Fruit fly (Drosophila melanogaster): ENCODE data around the gene CG42780.

DNA sequence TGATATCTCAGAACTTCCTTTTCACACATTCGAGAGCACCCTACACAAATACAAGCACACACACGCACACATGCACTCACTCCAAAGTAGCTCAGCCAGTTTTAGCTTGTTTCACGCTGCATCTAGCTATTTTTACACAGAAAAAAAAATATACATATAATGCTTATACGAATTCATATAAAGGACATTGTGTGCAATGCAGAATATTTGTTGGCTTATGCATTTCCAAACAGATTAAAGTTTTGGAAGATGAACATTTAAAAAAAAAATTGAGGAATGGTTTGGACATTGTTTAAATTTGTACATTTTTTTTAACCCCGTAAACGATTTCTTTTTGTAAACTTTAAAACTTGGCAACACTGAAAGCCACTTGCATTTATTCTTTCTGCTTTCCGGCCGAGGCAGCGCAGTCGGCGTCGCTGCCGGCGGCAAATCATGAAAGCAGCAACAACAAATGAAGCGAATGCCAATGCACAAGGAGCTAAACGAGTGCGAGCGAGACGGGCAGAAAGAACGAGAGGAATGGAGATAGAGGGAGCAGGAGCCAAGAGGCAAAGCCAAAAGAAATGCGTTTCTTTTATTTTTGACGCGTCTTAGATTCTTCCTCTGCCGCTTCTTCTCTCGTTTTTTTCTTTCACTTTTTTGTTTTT is 12.8 kb downstream of the CG42780 start:
- peak; percentile 9 for TF ChIP-seq Fer1 (GFP tag; optimal IDR thresholded peaks at IDR 0.05)
- no peak for TF ChIP-seq lov (optimal IDR thresholded peaks at IDR 0.05)
- peak; percentile 53; the same call in 1 of the 3 replicates for TF ChIP-seq lov (GFP tag; IDR thresholded peaks at IDR 0.05)
- no peak for TF ChIP-seq Kr (GFP tag; optimal IDR thresholded peaks at IDR 0.05)
- peak; percentile 93 for TF ChIP-seq gem (tag; optimal IDR thresholded peaks at IDR 0.05)
- TF ChIP-seq Camta (GFP tag; optimal IDR thresholded peaks at IDR 0.05): peak; percentile 74
- peak; percentile 85 for TF ChIP-seq CG10267 (tag; optimal IDR thresholded peaks at IDR 0.05)
- TF ChIP-seq CG16863 (GFP tag; optimal IDR thresholded peaks at IDR 0.05): peak; percentile 69
- no peak for TF ChIP-seq CG31365 (tag; optimal IDR thresholded peaks at IDR 0.05)
